Worm (Caenorhabditis elegans) whole organism, early embryonic: ENCODE results near the gene Y39A1A.31.

Source experiments
- aly-1 ChIP-seq: sonication (generic microtip); optimal IDR thresholded peaks from 2 replicates; lab custom pipeline; 2016; ENCODE audit warnings: missing genetic modification characterization, missing compliant biosample characterization
- sea-1 ChIP-seq: fragments of 200-800 bp; sonication (Bioruptor generic); conservative IDR thresholded peaks from 2 replicates; pipeline ENCODE4 v1.3.6; 2022; ENCODE audit warnings: missing genetic modification characterization, missing compliant biosample characterization
- tra-4 ChIP-seq: sonication (generic microtip); optimal IDR thresholded peaks from 2 replicates; lab custom pipeline; 2017; ENCODE audit warnings: missing genetic modification characterization, missing compliant biosample characterization

DNA sequence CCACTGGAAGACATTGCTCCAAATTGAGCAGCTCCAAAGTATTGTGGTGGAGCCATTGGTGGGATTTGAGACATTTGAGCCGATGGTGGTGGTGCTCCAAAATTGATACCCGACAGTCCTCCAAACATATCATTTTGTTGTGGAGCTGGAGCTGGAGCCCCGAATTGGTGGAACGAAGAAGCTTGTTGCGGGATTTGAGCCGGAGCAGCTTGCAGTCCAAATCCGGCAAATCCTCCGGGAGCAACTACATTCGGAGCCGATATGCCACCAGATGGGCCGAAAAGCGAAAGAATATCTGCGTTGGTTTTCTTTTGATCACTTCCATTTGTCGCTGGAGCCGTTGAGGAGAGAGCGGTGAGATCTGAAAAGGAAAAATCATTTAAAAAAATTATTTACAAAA, 49.1 kb upstream of the Y39A1A.31 start:
- TF ChIP-seq sea-1 (no peak), aly-1 (tag; lab: Kevin White, UChicago) (no peak), tra-4 (tag; lab: Kevin White, UChicago) (no peak)
